Worm (Caenorhabditis elegans) whole organism, L3 larva: ENCODE measurements around the gene C13F10.5.

Experiments
- R02D3.7 ChIP-seq: fragments of 150-350 bp; optimal IDR thresholded peaks from 2 replicates; lab custom pipeline; 2014; ENCODE audit warnings: missing biosample characterization, missing genetic modification characterization
- ZK546.5 ChIP-seq: sonication (generic microtip); optimal IDR thresholded peaks from 2 replicates; lab custom pipeline; 2017; ENCODE audit warnings: missing biosample characterization, missing genetic modification characterization
- aly-2 ChIP-seq: fragments of 150-350 bp; optimal IDR thresholded peaks from 2 replicates; lab custom pipeline; 2014; ENCODE audit warnings: missing biosample characterization, missing genetic modification characterization
- ama-1 ChIP-seq: fragments of 150-350 bp; optimal IDR thresholded peaks from 2 replicates; lab custom pipeline; 2018
- ceh-82 ChIP-seq: fragments of 150-350 bp; optimal IDR thresholded peaks from 2 replicates; lab custom pipeline; 2014; ENCODE audit warnings: missing biosample characterization, missing genetic modification characterization
- ceh-9 ChIP-seq: sonication (generic microtip); optimal IDR thresholded peaks from 2 replicates; lab custom pipeline; 2018; ENCODE audit warnings: missing biosample characterization, missing genetic modification characterization
- daf-12 ChIP-seq: fragments of 150-350 bp; optimal IDR thresholded peaks from 2 replicates; lab custom pipeline; 2014; ENCODE audit warnings: missing biosample characterization, missing genetic modification reagents, missing genetic modification characterization
- egl-27 ChIP-seq: sonication (generic microtip); optimal IDR thresholded peaks from 4 replicates; lab custom pipeline; 2017; ENCODE audit warnings: missing biosample characterization, missing genetic modification reagents, missing genetic modification characterization
- egl-5 ChIP-seq: fragments of 150-350 bp; optimal IDR thresholded peaks from 2 replicates; lab custom pipeline; 2017; ENCODE audit warnings: missing biosample characterization, missing genetic modification reagents, missing genetic modification characterization, inconsistent platforms
- elt-2 ChIP-seq: sonication (generic microtip); optimal IDR thresholded peaks from 2 replicates; lab custom pipeline; 2016; ENCODE audit warnings: missing genetic modification reagents, mild to moderate bottlenecking, missing genetic modification characterization, missing compliant biosample characterization
- hmg-11 ChIP-seq: sonication (generic microtip); optimal IDR thresholded peaks from 2 replicates; lab custom pipeline; 2016; ENCODE audit warnings: missing genetic modification characterization, missing compliant biosample characterization
- jun-1 ChIP-seq: fragments of 150-350 bp; optimal IDR thresholded peaks from 2 replicates; lab custom pipeline; 2014; ENCODE audit warnings: missing biosample characterization, missing genetic modification reagents, missing genetic modification characterization
- lin-39 ChIP-seq: fragments of 150-350 bp; optimal IDR thresholded peaks from 2 replicates; lab custom pipeline; 2018; ENCODE audit warnings: missing biosample characterization, missing genetic modification reagents, missing genetic modification characterization
- lsy-12 ChIP-seq: sonication (generic microtip); optimal IDR thresholded peaks from 2 replicates; lab custom pipeline; 2016; ENCODE audit warnings: mild to moderate bottlenecking, missing genetic modification characterization, missing compliant biosample characterization
- mdl-1 ChIP-seq: fragments of 150-350 bp; optimal IDR thresholded peaks from 2 replicates; lab custom pipeline; 2014; ENCODE audit warnings: missing biosample characterization, missing genetic modification characterization
- mml-1 ChIP-seq: fragments of 150-350 bp; sonication (generic microtip); optimal IDR thresholded peaks from 3 replicates; lab custom pipeline; 2014; ENCODE audit warnings: missing biosample characterization, missing genetic modification characterization
- nfya-1 ChIP-seq: sonication (generic microtip); optimal IDR thresholded peaks from 2 replicates; lab custom pipeline; 2017; ENCODE audit warnings: missing genetic modification characterization, mild to moderate bottlenecking, missing compliant biosample characterization, antibody characterized with exemption, moderate library complexity; ENCODE audit not compliant: insufficient read depth
- nhr-12 ChIP-seq: fragments of 150-350 bp; optimal IDR thresholded peaks from 2 replicates; lab custom pipeline; 2014; ENCODE audit warnings: missing biosample characterization, missing genetic modification characterization
- nhr-25 ChIP-seq: sonication (generic microtip); optimal IDR thresholded peaks from 2 replicates; lab custom pipeline; 2017; ENCODE audit warnings: missing biosample characterization, missing genetic modification characterization
- nhr-28 ChIP-seq: fragments of 150-350 bp; optimal IDR thresholded peaks from 2 replicates; lab custom pipeline; 2014; ENCODE audit warnings: missing biosample characterization, missing genetic modification characterization
- nhr-43 ChIP-seq: sonication (generic microtip); optimal IDR thresholded peaks from 2 replicates; lab custom pipeline; 2016; ENCODE audit warnings: mild to moderate bottlenecking, missing genetic modification characterization, missing compliant biosample characterization; ENCODE audit not compliant: poor library complexity, severe bottlenecking
- nhr-76 ChIP-seq: fragments of 150-350 bp; sonication (generic microtip); optimal IDR thresholded peaks from 5 replicates; lab custom pipeline; 2014; ENCODE audit warnings: missing biosample characterization, missing genetic modification characterization
- nhr-77 ChIP-seq: fragments of 150-350 bp; optimal IDR thresholded peaks from 2 replicates; lab custom pipeline; 2014; ENCODE audit warnings: missing biosample characterization, missing genetic modification characterization
- pqm-1 ChIP-seq: fragments of 150-350 bp; optimal IDR thresholded peaks from 2 replicates; lab custom pipeline; 2017; ENCODE audit warnings: missing biosample characterization, missing genetic modification characterization, inconsistent platforms
- sea-2 ChIP-seq: fragments of 150-350 bp; sonication (generic microtip); optimal IDR thresholded peaks from 4 replicates; lab custom pipeline; 2014; ENCODE audit warnings: missing biosample characterization, missing genetic modification reagents, missing genetic modification characterization
- skn-1 ChIP-seq: fragments of 150-350 bp; optimal IDR thresholded peaks from 2 replicates; lab custom pipeline; 2014; ENCODE audit warnings: missing biosample characterization, missing genetic modification characterization
- snpc-4 ChIP-seq: fragments of 150-350 bp; optimal IDR thresholded peaks from 2 replicates; lab custom pipeline; 2014; ENCODE audit warnings: missing biosample characterization, missing genetic modification characterization
- tbx-2 ChIP-seq: sonication (generic microtip); optimal IDR thresholded peaks from 2 replicates; lab custom pipeline; 2016; ENCODE audit warnings: mild to moderate bottlenecking, missing genetic modification characterization, missing compliant biosample characterization
- unc-39 ChIP-seq: sonication (generic microtip); optimal IDR thresholded peaks from 4 replicates; lab custom pipeline; 2017; ENCODE audit warnings: missing biosample characterization, missing genetic modification characterization
- unc-62 ChIP-seq: fragments of 150-350 bp; sonication (generic microtip); optimal IDR thresholded peaks from 4 replicates; lab custom pipeline; 2014; ENCODE audit warnings: missing biosample characterization, missing genetic modification reagents, missing genetic modification characterization
- zag-1 ChIP-seq: fragments of 150-350 bp; optimal IDR thresholded peaks from 2 replicates; lab custom pipeline; 2014; ENCODE audit warnings: missing biosample characterization, missing genetic modification characterization
- ztf-11 ChIP-seq: fragments of 150-350 bp; optimal IDR thresholded peaks from 2 replicates; lab custom pipeline; 2014; ENCODE audit warnings: missing biosample characterization, missing genetic modification characterization
- ztf-4 ChIP-seq: fragments of 150-350 bp; optimal IDR thresholded peaks from 2 replicates; lab custom pipeline; 2014; ENCODE audit warnings: missing biosample characterization, missing genetic modification characterization

Gene C13F10.5

DNA sequence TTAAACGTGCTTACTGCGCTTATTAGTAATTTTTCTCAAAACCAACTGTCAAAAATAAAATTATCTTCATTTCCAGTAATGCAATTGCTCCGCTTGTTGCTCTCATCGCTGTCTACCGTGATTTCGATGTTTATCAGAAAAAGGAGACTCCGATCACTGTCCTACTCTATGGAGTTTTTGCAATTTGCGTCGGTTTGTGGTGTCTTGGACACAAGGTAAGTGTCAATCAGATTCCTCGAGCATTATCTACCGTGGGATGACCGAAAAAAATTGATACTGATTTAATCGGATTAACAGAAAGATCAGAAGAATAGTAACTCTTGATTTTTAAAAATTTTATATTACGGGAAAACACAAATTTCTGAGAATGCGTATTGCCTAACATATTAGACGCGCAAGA is 31.6 kb downstream of the C13F10.5 start:
- TF ChIP-seq unc-39 (tag; lab: Kevin White, UChicago) = no peak
- TF ChIP-seq elt-2 = peak; percentile 29
- TF ChIP-seq, all 47 proteins: peak for 1

- TF ChIP-seq hmg-11 (tag; lab: Kevin White, UChicago) (no peak), ZK546.5 (no peak), nhr-43 (no peak), nfya-1 (tag; lab: Kevin White, UChicago) (no peak), sea-2 (GFP tag; lab: Kevin White, UChicago) (no peak), zag-1 (tag; lab: Kevin White, UChicago) (no peak), pqm-1 (tag; lab: Kevin White, UChicago) (peak; percentile 77), elt-2 (peak; percentile 82), snpc-4 (no peak), egl-27 (tag; lab: Kevin White, UChicago) (no peak), jun-1 (peak; percentile 73), mdl-1 (no peak)
- TF ChIP-seq, all 47 proteins: peak for 3
Observed at ce11 chrV:7186599-7186998, 32.3 kb downstream of the C13F10.5 start.

DNA sequence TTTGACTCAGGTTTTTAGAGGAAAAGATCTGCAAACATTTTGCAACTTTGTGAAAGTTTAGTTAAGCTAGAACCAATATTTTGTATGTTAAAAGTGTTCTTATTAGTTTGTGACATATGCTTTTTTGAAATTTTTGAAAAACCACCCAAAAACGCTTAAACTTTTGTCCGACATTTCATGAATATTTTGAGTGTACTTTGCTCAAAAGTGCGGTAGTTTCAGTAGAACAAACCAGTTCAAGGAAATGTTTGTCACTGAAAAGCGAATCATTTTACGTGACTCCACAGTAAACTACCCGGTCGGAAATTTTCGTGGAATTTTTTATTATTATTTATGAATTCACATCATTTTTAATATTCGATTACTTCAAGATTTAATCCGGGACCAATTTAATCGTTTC is 34.3 kb downstream of the C13F10.5 start, which contains the start of gene pitr-5:
TSS of gene pitr-5 (plus strand) at position 301 of the 400 bp plus-strand sequence.
- TF ChIP-seq aly-2 (tag; lab: Kevin White, UChicago) (no peak), ama-1 (lab: Kevin White, UChicago) (no peak), nhr-12 (tag; lab: Kevin White, UChicago) (no peak), ZK546.5 (no peak), ceh-9 (no peak), tbx-2 (tag; lab: Kevin White, UChicago) (no peak), nhr-77 (tag; lab: Kevin White, UChicago) (no peak), skn-1 (tag; lab: Kevin White, UChicago) (no peak)

DNA sequence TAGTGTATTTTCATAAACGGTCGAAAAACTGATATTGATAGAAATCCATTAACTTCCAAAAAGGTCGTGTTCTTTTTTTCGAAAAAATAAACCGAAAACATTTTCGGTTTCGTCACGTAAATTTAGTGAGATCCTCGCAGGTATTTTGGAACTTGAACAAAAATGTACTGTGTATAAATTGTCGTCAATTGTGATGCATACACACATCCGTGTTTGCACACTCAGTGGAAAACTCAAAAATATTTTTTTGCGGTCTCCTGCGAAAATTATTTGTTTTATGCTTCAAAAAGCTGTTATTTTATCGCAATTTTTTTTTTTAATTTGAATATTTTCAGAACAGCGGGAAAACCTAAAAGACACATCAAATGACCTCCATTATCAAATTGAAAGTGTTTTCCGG is 40.0 kb downstream of the C13F10.5 start, which contains the start of gene cpsf-2:
TSS of gene cpsf-2 (plus strand) at position 330 of the 400 bp plus-strand sequence.
- TF ChIP-seq nhr-12 (tag; lab: Kevin White, UChicago) (no peak), nhr-25 (no peak), nhr-28 (no peak), tbx-2 (tag; lab: Kevin White, UChicago) (no peak), daf-12 (tag; lab: Kevin White, UChicago) (no peak), nfya-1 (tag; lab: Kevin White, UChicago) (peak; percentile 14), hmg-11 (tag; lab: Kevin White, UChicago) (peak; percentile 60)
- TF ChIP-seq, all 47 proteins: peak for 2

ce11 chrV:7175201-7175600 is 43.7 kb downstream of the C13F10.5 start, which contains the start of gene lgc-39:
Gene lgc-39 (plus strand): TSS chrV:7175501.
- no peak for TF ChIP-seq lsy-12

DNA sequence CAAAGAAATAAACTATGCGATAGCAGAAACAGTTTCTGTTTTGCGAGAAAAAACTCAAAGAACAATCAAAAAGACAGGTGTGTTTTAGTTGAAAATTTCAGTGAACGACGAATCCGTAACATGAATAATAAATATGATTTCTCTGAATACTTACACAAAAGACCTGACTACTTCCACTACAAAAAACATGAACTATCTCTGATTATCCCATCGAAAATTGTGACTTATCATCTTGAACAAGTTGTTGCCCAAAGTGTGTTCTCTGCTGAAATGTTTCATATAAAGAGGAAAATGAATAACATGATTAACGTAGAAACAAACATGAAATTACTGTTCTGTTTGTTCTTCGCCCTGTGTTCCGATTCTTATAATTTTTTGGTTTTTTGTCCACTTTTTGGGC is 52.2 kb downstream of the C13F10.5 start, which contains the start of gene ugt-36:
TSS of gene ugt-36 (plus strand) at position 301 of the 400 bp plus-strand sequence.
- no peak for TF ChIP-seq lin-39
- no peak for TF ChIP-seq nhr-43
- no peak for TF ChIP-seq unc-62 (GFP tag; lab: Kevin White, UChicago)
- no peak for TF ChIP-seq R02D3.7
- TF ChIP-seq nhr-25 = no peak
- no peak for TF ChIP-seq ztf-11 (tag; lab: Kevin White, UChicago)
- no peak for TF ChIP-seq nhr-28
- TF ChIP-seq mml-1 (tag; lab: Kevin White, UChicago) = no peak
- no peak for TF ChIP-seq sea-2 (GFP tag; lab: Kevin White, UChicago)
- TF ChIP-seq nhr-76 (tag; lab: Kevin White, UChicago) = no peak
- no peak for TF ChIP-seq ceh-82 (tag; lab: Kevin White, UChicago)
- TF ChIP-seq ztf-4 (tag; lab: Kevin White, UChicago) = no peak
- no peak for TF ChIP-seq pqm-1 (tag; lab: Kevin White, UChicago)
- TF ChIP-seq mdl-1 = no peak
- TF ChIP-seq egl-5 (tag; lab: Kevin White, UChicago) = no peak
